Worm (Caenorhabditis elegans) whole organism, L4 larva: ENCODE results near the gene srsx-33.
A peak's percentile ranks its signal among the peaks of the same experiment; 100 is the strongest.

Source experiments
- F10B5.3 ChIP-seq: sonication (generic microtip); optimal IDR thresholded peaks from 2 replicates; lab custom pipeline; 2016; ENCODE audit warnings: mild to moderate bottlenecking, missing genetic modification characterization, missing compliant biosample characterization
- F37D6.2 ChIP-seq: sonication (generic microtip); optimal IDR thresholded peaks from 2 replicates; lab custom pipeline; 2016; ENCODE audit warnings: mild to moderate bottlenecking, missing genetic modification characterization, missing compliant biosample characterization
- F44E2.7 ChIP-seq: fragments of 200-800 bp; sonication (Bioruptor generic); IDR thresholded peaks from 2 replicates; pipeline ENCODE4 v2.1.2; 2022; ENCODE audit warnings: missing genetic modification characterization, missing compliant biosample characterization
- F49E8.2 ChIP-seq: sonication (generic microtip); optimal IDR thresholded peaks from 2 replicates; lab custom pipeline; 2016; ENCODE audit warnings: missing compliant biosample characterization, mild to moderate bottlenecking, missing genetic modification characterization, borderline replicate concordance
- T26A8.4 ChIP-seq: fragments of 200-800 bp; sonication (Bioruptor generic); IDR thresholded peaks from 2 replicates; pipeline ENCODE4 v1.3.6; 2022; ENCODE audit warnings: missing genetic modification characterization, missing compliant biosample characterization
- Y5F2A.4 ChIP-seq: fragments of 200-800 bp; sonication (Bioruptor generic); optimal IDR thresholded peaks from 2 replicates; lab custom pipeline; 2018; ENCODE audit warnings: mild to moderate bottlenecking, missing genetic modification characterization, missing compliant biosample characterization
- ZK337.2 ChIP-seq: fragments of 200-800 bp; sonication (Bioruptor generic); IDR thresholded peaks from 2 replicates; pipeline ENCODE4 v1.3.6; 2022; ENCODE audit warnings: missing genetic modification reagents, missing genetic modification characterization, missing compliant biosample characterization
- ama-1 ChIP-seq: fragments of 150-350 bp; optimal IDR thresholded peaks from 2 replicates; lab custom pipeline; 2014; ENCODE audit warnings: inconsistent platforms, mixed read lengths
- arid-1 ChIP-seq: fragments of 200-800 bp; sonication (Bioruptor generic); conservative IDR thresholded peaks from 2 replicates; pipeline ENCODE4 v1.3.6; 2022; ENCODE audit warnings: missing genetic modification reagents, missing genetic modification characterization, missing compliant biosample characterization
- ceh-62 ChIP-seq: sonication (generic microtip); optimal IDR thresholded peaks from 2 replicates; lab custom pipeline; 2017; ENCODE audit warnings: missing biosample characterization, missing genetic modification characterization
- ceh-82 ChIP-seq: sonication (generic microtip); optimal IDR thresholded peaks from 2 replicates; lab custom pipeline; 2017; ENCODE audit warnings: missing biosample characterization, missing genetic modification characterization
- ctbp-1 ChIP-seq: fragments of 200-800 bp; sonication (Bioruptor generic); IDR thresholded peaks from 2 replicates; pipeline ENCODE4 v1.3.6; 2022; ENCODE audit warnings: missing genetic modification reagents, missing genetic modification characterization, missing compliant biosample characterization
- daf-12 ChIP-seq: fragments of 150-350 bp; optimal IDR thresholded peaks from 2 replicates; lab custom pipeline; 2014; ENCODE audit warnings: missing biosample characterization, missing genetic modification reagents, missing genetic modification characterization
- daf-16 ChIP-seq, 3 experiments: sonication (generic microtip); optimal IDR thresholded peaks; 2 replicates each; lab custom pipeline; 2016 to 2017; ENCODE audit warnings: missing genetic modification characterization in 3 of 3, missing genetic modification reagents in 3 of 3, mild to moderate bottlenecking in 2 of 3, missing compliant biosample characterization in 2 of 3, missing biosample characterization in 1 of 3, moderate library complexity in 1 of 3
- daf-8 ChIP-seq: fragments of 200-800 bp; sonication (Bioruptor generic); IDR thresholded peaks from 2 replicates; pipeline ENCODE4 v1.3.6; 2022; ENCODE audit warnings: missing genetic modification characterization, missing compliant biosample characterization
- dmd-6 ChIP-seq: fragments of 200-800 bp; sonication (Bioruptor generic); IDR thresholded peaks from 2 replicates; pipeline ENCODE4 v1.3.6; 2022; ENCODE audit warnings: missing genetic modification reagents, missing genetic modification characterization, missing compliant biosample characterization
- dmd-9 ChIP-seq: fragments of 200-800 bp; sonication (Bioruptor generic); IDR thresholded peaks from 2 replicates; pipeline ENCODE4 v1.3.6; 2022; ENCODE audit warnings: missing genetic modification reagents, missing genetic modification characterization, missing compliant biosample characterization
- dpl-1 ChIP-seq: fragments of 150-350 bp; optimal IDR thresholded peaks from 2 replicates; lab custom pipeline; 2014; ENCODE audit warnings: missing biosample characterization, missing genetic modification reagents, missing genetic modification characterization
- duxl-1 ChIP-seq: sonication (generic microtip); optimal IDR thresholded peaks from 2 replicates; lab custom pipeline; 2016; ENCODE audit warnings: mild to moderate bottlenecking, missing genetic modification characterization, moderate library complexity, missing compliant biosample characterization; ENCODE audit not compliant: poor library complexity
- egl-43 ChIP-seq: fragments of 200-800 bp; sonication (Bioruptor generic); IDR thresholded peaks from 2 replicates; pipeline ENCODE4 v1.3.6; 2022; ENCODE audit warnings: missing genetic modification reagents, missing genetic modification characterization, missing compliant biosample characterization
- fkh-10 ChIP-seq: fragments of 150-350 bp; optimal IDR thresholded peaks from 2 replicates; lab custom pipeline; 2014; ENCODE audit warnings: missing biosample characterization, missing genetic modification reagents, missing genetic modification characterization
- fos-1 ChIP-seq: fragments of 150-350 bp; optimal IDR thresholded peaks from 2 replicates; lab custom pipeline; 2014; ENCODE audit warnings: missing biosample characterization, missing genetic modification characterization
- hif-1 ChIP-seq, 2 experiments: sonication (generic microtip); optimal IDR thresholded peaks; 2 replicates each; lab custom pipeline; 2016 to 2017; ENCODE audit warnings: missing compliant biosample characterization in 2 of 2, missing genetic modification characterization in 2 of 2, missing genetic modification reagents in 2 of 2, missing genotype in 2 of 2, mild to moderate bottlenecking in 1 of 2
- hlh-11 ChIP-seq: fragments of 200-800 bp; sonication (Bioruptor generic); optimal IDR thresholded peaks from 2 replicates; lab custom pipeline; 2018; ENCODE audit warnings: mild to moderate bottlenecking, missing genetic modification characterization, missing compliant biosample characterization
- hlh-30 ChIP-seq: sonication (generic microtip); optimal IDR thresholded peaks from 2 replicates; lab custom pipeline; 2017; ENCODE audit warnings: antibody characterized with exemption, mild to moderate bottlenecking, missing genetic modification characterization, missing compliant biosample characterization; ENCODE audit not compliant: insufficient read depth
- lim-7 ChIP-seq: fragments of 200-800 bp; sonication (Bioruptor generic); IDR thresholded peaks from 2 replicates; pipeline ENCODE4 v1.3.6; 2022; ENCODE audit warnings: missing genetic modification characterization, missing compliant biosample characterization
- lin-13 ChIP-seq: fragments of 150-350 bp; optimal IDR thresholded peaks from 2 replicates; lab custom pipeline; 2014; ENCODE audit warnings: missing biosample characterization, missing genetic modification reagents, missing genetic modification characterization
- lin-29 ChIP-seq: fragments of 200-800 bp; sonication (Bioruptor generic); IDR thresholded peaks from 2 replicates; pipeline ENCODE4 v1.3.6; 2022; ENCODE audit warnings: missing genetic modification reagents, missing genetic modification characterization, missing compliant biosample characterization
- lir-3 ChIP-seq: sonication (generic microtip); optimal IDR thresholded peaks from 2 replicates; lab custom pipeline; 2016; ENCODE audit warnings: mild to moderate bottlenecking, missing genetic modification characterization, missing compliant biosample characterization
- madf-5 ChIP-seq, 2 experiments: fragments of 200-800 bp; sonication (Bioruptor generic); IDR thresholded peaks; 2 replicates each; pipeline ENCODE4 v1.3.6; 2022; ENCODE audit warnings: missing compliant biosample characterization in 2 of 2, missing genetic modification characterization in 2 of 2
- madf-9 ChIP-seq: fragments of 200-800 bp; sonication (Bioruptor generic); conservative IDR thresholded peaks from 2 replicates; pipeline ENCODE4 v1.3.6; 2022; ENCODE audit warnings: missing genetic modification reagents, missing genetic modification characterization, missing compliant biosample characterization
- mdt-29 ChIP-seq: fragments of 200-800 bp; sonication (Bioruptor generic); IDR thresholded peaks from 2 replicates; pipeline ENCODE4 v1.3.6; 2022; ENCODE audit warnings: missing genetic modification reagents, missing genetic modification characterization, missing compliant biosample characterization
- mep-1 ChIP-seq: fragments of 150-350 bp; sonication (generic microtip); optimal IDR thresholded peaks from 3 replicates; lab custom pipeline; 2014; ENCODE audit warnings: missing biosample characterization, missing genetic modification characterization
- mes-2 ChIP-seq: sonication (generic microtip); optimal IDR thresholded peaks from 2 replicates; lab custom pipeline; 2016; ENCODE audit warnings: missing genotype, mild to moderate bottlenecking, missing genetic modification characterization, missing compliant biosample characterization; ENCODE audit not compliant: poor library complexity, severe bottlenecking
- mxl-2 ChIP-seq: fragments of 200-800 bp; sonication (Bioruptor generic); conservative IDR thresholded peaks from 2 replicates; pipeline ENCODE4 v1.3.6; 2022; ENCODE audit warnings: missing genetic modification reagents, missing genetic modification characterization, missing compliant biosample characterization
- mxl-3 ChIP-seq: fragments of 200-800 bp; sonication (Bioruptor generic); optimal IDR thresholded peaks from 2 replicates; lab custom pipeline; 2018; ENCODE audit warnings: mild to moderate bottlenecking, missing genetic modification characterization, missing compliant biosample characterization
- nhr-10 ChIP-seq: fragments of 150-350 bp; optimal IDR thresholded peaks from 2 replicates; lab custom pipeline; 2014; ENCODE audit warnings: missing biosample characterization, missing genetic modification characterization
- nhr-102 ChIP-seq: sonication (generic microtip); optimal IDR thresholded peaks from 2 replicates; lab custom pipeline; 2016; ENCODE audit warnings: mild to moderate bottlenecking, missing genetic modification characterization, moderate library complexity, missing compliant biosample characterization
- nhr-42 ChIP-seq: fragments of 200-800 bp; sonication (Bioruptor generic); IDR thresholded peaks from 2 replicates; pipeline ENCODE4 v1.3.6; 2022; ENCODE audit warnings: missing genetic modification characterization, missing compliant biosample characterization
- nhr-48 ChIP-seq: sonication (generic microtip); optimal IDR thresholded peaks from 2 replicates; lab custom pipeline; 2016; ENCODE audit warnings: mild to moderate bottlenecking, missing genetic modification characterization, missing compliant biosample characterization
- nhr-6 ChIP-seq: fragments of 150-350 bp; optimal IDR thresholded peaks from 2 replicates; lab custom pipeline; 2014; ENCODE audit warnings: missing biosample characterization, missing genetic modification characterization
- nhr-76 ChIP-seq: fragments of 150-350 bp; optimal IDR thresholded peaks from 2 replicates; lab custom pipeline; 2014; ENCODE audit warnings: missing biosample characterization, missing genetic modification characterization
- nhr-77 ChIP-seq: fragments of 150-350 bp; optimal IDR thresholded peaks from 2 replicates; lab custom pipeline; 2014; ENCODE audit warnings: missing biosample characterization, missing genetic modification characterization
- tag-97 ChIP-seq: fragments of 200-800 bp; sonication (Bioruptor generic); IDR thresholded peaks from 2 replicates; pipeline ENCODE4 v1.3.6; 2022; ENCODE audit warnings: missing genetic modification characterization, missing compliant biosample characterization
- unc-130 ChIP-seq: sonication (generic microtip); optimal IDR thresholded peaks from 2 replicates; lab custom pipeline; 2016; ENCODE audit warnings: missing genetic modification reagents, missing genetic modification characterization, missing compliant biosample characterization
- unc-39 ChIP-seq: sonication (generic microtip); optimal IDR thresholded peaks from 2 replicates; lab custom pipeline; 2017; ENCODE audit warnings: missing biosample characterization, missing genetic modification characterization
- vab-7 ChIP-seq: fragments of 200-800 bp; sonication (Bioruptor generic); IDR thresholded peaks from 2 replicates; pipeline ENCODE4 v1.3.6; 2022; ENCODE audit warnings: missing genetic modification reagents, missing genetic modification characterization, missing compliant biosample characterization
- zfp-3 ChIP-seq: fragments of 200-800 bp; sonication (Bioruptor generic); conservative IDR thresholded peaks from 2 replicates; pipeline ENCODE4 v1.3.6; 2022; ENCODE audit warnings: missing genetic modification reagents, missing genetic modification characterization, missing compliant biosample characterization
- zip-11 ChIP-seq: fragments of 200-800 bp; sonication (Bioruptor generic); IDR thresholded peaks from 2 replicates; pipeline ENCODE4 v1.3.6; 2022; ENCODE audit warnings: missing genetic modification characterization, missing compliant biosample characterization
- zip-2 ChIP-seq: fragments of 150-350 bp; optimal IDR thresholded peaks from 2 replicates; lab custom pipeline; 2014; ENCODE audit warnings: missing biosample characterization, missing genetic modification characterization
- ztf-7 ChIP-seq: fragments of 150-350 bp; optimal IDR thresholded peaks from 2 replicates; lab custom pipeline; 2014; ENCODE audit warnings: missing biosample characterization, missing genetic modification characterization

Gene srsx-33

DNA sequence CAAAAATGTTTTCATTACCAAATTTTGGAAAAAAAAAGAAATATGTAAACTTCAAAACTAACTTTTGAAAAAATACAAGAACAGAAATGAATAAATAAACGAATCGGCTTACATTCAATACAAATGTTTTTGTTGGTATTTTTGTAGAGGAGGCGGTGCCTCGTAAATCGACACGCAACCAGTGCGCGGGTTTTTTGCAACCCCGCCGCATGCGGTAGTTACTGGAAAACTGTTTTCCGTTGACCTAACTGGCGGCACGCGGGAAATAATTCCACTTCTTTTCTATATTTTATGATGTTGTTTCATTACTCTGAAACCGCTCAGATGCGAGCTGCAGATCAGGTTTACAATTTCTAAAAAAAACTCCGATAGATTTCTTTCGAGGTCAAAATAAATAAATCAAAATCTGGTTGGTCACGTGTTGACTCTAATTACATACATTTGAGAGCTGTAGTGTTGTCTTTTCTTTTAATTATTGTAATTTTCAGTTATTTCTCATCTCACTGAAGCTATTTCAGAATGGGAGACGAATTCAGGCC, 13.1 kb downstream of the srsx-33 start, which contains the start of the genes dvc-1 and ima-1 (continued):
- TF ChIP-seq zfp-3 (GFP tag; lab: Robert Waterston, UW) (no peak), mes-2 (tag; lab: Kevin White, UChicago) (peak; percentile 91), mxl-2 (GFP tag; lab: Robert Waterston, UW) (no peak), nhr-76 (no peak), daf-8 (GFP tag; lab: Robert Waterston, UW) (no peak), dmd-9 (0 out of 2 replicates have a peak, but pooled peaks have one; percentile 36), arid-1 (GFP tag; lab: Robert Waterston, UW) (0 out of 2 replicates have a peak, but pooled peaks have one; percentile 44), F49E8.2 (peak; percentile 31), unc-39 (tag; lab: Kevin White, UChicago) (no peak), ama-1 (lab: Kevin White, UChicago) (no peak), nhr-48 (no peak), lin-13 (GFP tag; lab: Kevin White, UChicago) (peak; percentile 63), madf-9 (no peak), unc-130 (GFP tag; lab: Kevin White, UChicago) (peak; percentile 96), fkh-10 (GFP tag; lab: Kevin White, UChicago) (no peak), ztf-7 (tag; lab: Kevin White, UChicago) (no peak), lin-29 (GFP tag; lab: Robert Waterston, UW) (no peak), daf-12 (tag; lab: Kevin White, UChicago) (no peak), F37D6.2 (tag; lab: Kevin White, UChicago) (no peak), nhr-42 (GFP tag; lab: Robert Waterston, UW) (no peak), nhr-10 (tag; lab: Kevin White, UChicago) (no peak), nhr-102 (tag; lab: Kevin White, UChicago) (no peak), mdt-29 (GFP tag; lab: Robert Waterston, UW) (peak; percentile 31; the same call in 1 of the 2 replicates), lim-7 (GFP tag; lab: Robert Waterston, UW) (no peak), duxl-1 (tag; lab: Kevin White, UChicago) (no peak), ceh-62 (tag; lab: Kevin White, UChicago) (no peak), Y5F2A.4 (GFP tag; lab: Kevin White, UChicago) (no peak), hlh-11 (tag; lab: Kevin White, UChicago) (peak; percentile 58), ZK337.2 (no peak), fos-1 (tag; lab: Kevin White, UChicago) (no peak), F10B5.3 (tag; lab: Kevin White, UChicago) (no peak), nhr-6 (tag; lab: Kevin White, UChicago) (peak; percentile 50), F44E2.7 (GFP tag; lab: Robert Waterston, UW) (no peak), nhr-77 (tag; lab: Kevin White, UChicago) (peak; percentile 58), zip-2 (tag; lab: Kevin White, UChicago) (no peak), dmd-6 (GFP tag; lab: Robert Waterston, UW) (no peak), tag-97 (GFP tag; lab: Robert Waterston, UW) (no peak), egl-43 (GFP tag; lab: Robert Waterston, UW) (peak; percentile 65), mxl-3 (peak; percentile 11), dpl-1 (GFP tag; lab: Kevin White, UChicago) (peak; percentile 57), hlh-30 (peak; percentile 75), mep-1 (tag; lab: Kevin White, UChicago) (peak; percentile 59), vab-7 (GFP tag; lab: Robert Waterston, UW) (peak; percentile 45), ctbp-1 (0 out of 2 replicates have a peak, but pooled peaks have one; percentile 8), daf-16 (GFP tag; optimal IDR thresholded peaks at IDR 0.05; lab: Kevin White, UChicago) (no peak), daf-16 (tag; optimal IDR thresholded peaks at IDR 0.05; lab: Kevin White, UChicago) (no peak), ceh-82 (tag; lab: Kevin White, UChicago) (no peak), T26A8.4 (GFP tag; lab: Robert Waterston, UW) (no peak), lir-3 (tag; lab: Kevin White, UChicago) (no peak), madf-5 (GFP tag; IDR thresholded peaks at IDR 0.05; lab: Robert Waterston, UW) (no peak), hif-1 (tag; optimal IDR thresholded peaks at IDR 0.05; lab: Kevin White, UChicago) (no peak), zip-11 (GFP tag; lab: Robert Waterston, UW) (no peak)
